Fruit fly (Drosophila melanogaster) S2 (cell line): ENCODE measurements around the gene regucalcin.

ENCODE experiments used
- CG8478 ChIP-seq: fragments of >200 bp; optimal IDR thresholded peaks from 2 replicates; lab custom pipeline; 2018

regucalcin gene

DNA sequence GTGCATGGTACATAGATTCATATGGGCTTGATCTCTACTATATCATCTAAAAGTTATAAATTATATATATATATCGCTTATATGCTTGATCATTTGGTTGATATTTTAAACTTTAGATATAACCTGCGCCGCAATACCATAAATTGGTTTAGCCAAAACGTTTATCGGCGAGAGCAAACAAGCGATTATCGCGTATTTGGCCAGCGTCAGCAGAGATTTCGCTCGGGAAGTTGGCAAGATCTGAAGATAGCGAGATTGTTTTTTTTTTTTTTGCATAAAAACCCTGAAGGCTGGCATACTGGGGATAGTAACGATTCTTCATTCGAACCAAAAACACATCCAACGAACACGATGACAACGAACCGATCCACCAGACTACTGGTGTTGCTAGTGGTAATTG, 47.3 kb downstream of the regucalcin start, which contains the start of gene Muc11A:
Gene Muc11A, plus strand, starts transcription at position 301 of the 400 bp plus-strand sequence.
- TF ChIP-seq CG8478 (lab: Kevin White, UChicago) = no peak
